Worm (Caenorhabditis elegans) whole organism, young adult: ENCODE results near the gene C17F4.3.
A peak's percentile ranks its signal among the peaks of the same experiment; 100 is the strongest.

Experiments used
- B0019.2 ChIP-seq: fragments of 200-800 bp; sonication (Bioruptor generic); conservative IDR thresholded peaks from 2 replicates; pipeline ENCODE4 v1.3.6; 2022; ENCODE audit warnings: missing genetic modification reagents, missing genetic modification characterization, missing compliant biosample characterization
- B0261.1 ChIP-seq: sonication (generic microtip); optimal IDR thresholded peaks from 2 replicates; lab custom pipeline; 2016; ENCODE audit warnings: mild to moderate bottlenecking, missing genetic modification characterization, moderate library complexity, missing compliant biosample characterization
- B0336.3 ChIP-seq: fragments of 200-800 bp; sonication (Bioruptor generic); IDR thresholded peaks from 2 replicates; pipeline ENCODE4 v1.3.6; 2022; ENCODE audit warnings: missing genetic modification characterization, missing compliant biosample characterization
- C17E4.6 ChIP-seq: fragments of 200-800 bp; sonication (Bioruptor generic); IDR thresholded peaks from 2 replicates; pipeline ENCODE4 v1.3.6; 2022; ENCODE audit warnings: missing genetic modification reagents, missing genetic modification characterization, missing compliant biosample characterization
- F22D6.2 ChIP-seq: sonication (generic microtip); optimal IDR thresholded peaks from 2 replicates; lab custom pipeline; 2016; ENCODE audit warnings: mild to moderate bottlenecking, missing genetic modification characterization, missing compliant biosample characterization
- F33H1.4 ChIP-seq: fragments of 200-800 bp; sonication (Bioruptor generic); IDR thresholded peaks from 2 replicates; pipeline ENCODE4 v1.3.6; 2022; ENCODE audit warnings: missing genetic modification reagents, missing genetic modification characterization, missing compliant biosample characterization
- F37B4.10 ChIP-seq: fragments of 200-800 bp; sonication (Bioruptor generic); IDR thresholded peaks from 2 replicates; pipeline ENCODE4 v1.3.6; 2022; ENCODE audit warnings: missing genetic modification characterization, missing compliant biosample characterization
- F39B2.1 ChIP-seq: fragments of 200-800 bp; sonication (Bioruptor generic); IDR thresholded peaks from 2 replicates; pipeline ENCODE4 v1.3.6; 2022; ENCODE audit warnings: missing genetic modification reagents, missing genetic modification characterization, missing compliant biosample characterization
- F55B11.4 ChIP-seq: sonication (generic microtip); optimal IDR thresholded peaks from 2 replicates; lab custom pipeline; 2016; ENCODE audit warnings: missing compliant biosample characterization, missing genetic modification characterization, borderline replicate concordance; ENCODE audit not compliant: insufficient read depth
- F57A8.1 ChIP-seq: fragments of 200-800 bp; sonication (Bioruptor generic); optimal IDR thresholded peaks from 2 replicates; lab custom pipeline; 2018; ENCODE audit warnings: mild to moderate bottlenecking, missing genetic modification characterization, moderate library complexity, missing compliant biosample characterization
- T26A5.8 ChIP-seq: sonication (generic microtip); optimal IDR thresholded peaks from 2 replicates; lab custom pipeline; 2016; ENCODE audit warnings: missing genetic modification characterization, missing compliant biosample characterization
- Y53G8AR.9 ChIP-seq: fragments of 200-800 bp; sonication (Bioruptor generic); conservative IDR thresholded peaks from 2 replicates; pipeline ENCODE4 v1.3.6; 2022; ENCODE audit warnings: missing genetic modification reagents, missing genetic modification characterization, missing compliant biosample characterization
- ZK185.1 ChIP-seq: sonication (generic microtip); optimal IDR thresholded peaks from 2 replicates; lab custom pipeline; 2016; ENCODE audit warnings: mild to moderate bottlenecking, missing genetic modification characterization, missing compliant biosample characterization; ENCODE audit not compliant: poor library complexity, severe bottlenecking
- aptf-2 ChIP-seq: fragments of 200-800 bp; sonication (Bioruptor generic); conservative IDR thresholded peaks from 2 replicates; pipeline ENCODE4 v1.3.6; 2022; ENCODE audit warnings: missing genetic modification reagents, missing genetic modification characterization, missing compliant biosample characterization
- athp-1 ChIP-seq: sonication (generic microtip); optimal IDR thresholded peaks from 2 replicates; lab custom pipeline; 2017; ENCODE audit warnings: mild to moderate bottlenecking, missing genetic modification characterization, missing compliant biosample characterization
- attf-5 ChIP-seq: fragments of 200-800 bp; sonication (Bioruptor generic); optimal IDR thresholded peaks from 2 replicates; lab custom pipeline; 2018; ENCODE audit warnings: mild to moderate bottlenecking, missing genetic modification characterization, missing compliant biosample characterization
- bed-1 ChIP-seq: fragments of 200-800 bp; sonication (Bioruptor generic); IDR thresholded peaks from 2 replicates; pipeline ENCODE4 v1.3.6; 2022; ENCODE audit warnings: missing genetic modification reagents, missing genetic modification characterization, missing compliant biosample characterization
- cebp-1 ChIP-seq, 2 experiments: fragments of 200-800 bp in 1 of 2; sonication (Bioruptor generic) in 1 of 2; sonication (generic microtip) in 1 of 2; IDR thresholded peaks in 1 of 2; optimal IDR thresholded peaks in 1 of 2; 2 replicates each; pipeline versions ENCODE4 v1.3.6 to Lab custom; 2017 to 2022; ENCODE audit warnings: missing compliant biosample characterization in 2 of 2, missing genetic modification characterization in 2 of 2, mild to moderate bottlenecking in 1 of 2, missing genetic modification reagents in 1 of 2, moderate library complexity in 1 of 2
- cebp-2 ChIP-seq: fragments of 200-800 bp; sonication (Bioruptor generic); IDR thresholded peaks from 2 replicates; pipeline ENCODE4 v1.3.6; 2022; ENCODE audit warnings: missing genetic modification characterization, missing compliant biosample characterization
- ceh-100 ChIP-seq: fragments of 200-800 bp; sonication (Bioruptor generic); IDR thresholded peaks from 2 replicates; pipeline ENCODE4 v1.3.6; 2022; ENCODE audit warnings: missing genetic modification reagents, missing genetic modification characterization, missing compliant biosample characterization
- chd-7 ChIP-seq: sonication (generic microtip); optimal IDR thresholded peaks from 2 replicates; lab custom pipeline; 2016; ENCODE audit warnings: mild to moderate bottlenecking, missing genetic modification characterization, moderate library complexity, missing compliant biosample characterization
- dox-1 ChIP-seq: fragments of 200-800 bp; sonication (Bioruptor generic); IDR thresholded peaks from 2 replicates; pipeline ENCODE4 v1.3.6; 2022; ENCODE audit warnings: missing genetic modification reagents, missing genetic modification characterization, missing compliant biosample characterization
- dpff-1 ChIP-seq: sonication (generic microtip); optimal IDR thresholded peaks from 2 replicates; lab custom pipeline; 2017; ENCODE audit warnings: mild to moderate bottlenecking, missing genetic modification characterization, missing compliant biosample characterization
- dpl-1 ChIP-seq: fragments of 150-350 bp; optimal IDR thresholded peaks from 2 replicates; lab custom pipeline; 2014; ENCODE audit warnings: missing biosample characterization, missing genetic modification reagents, missing genetic modification characterization
- egrh-3 ChIP-seq: fragments of 200-800 bp; sonication (Bioruptor generic); IDR thresholded peaks from 2 replicates; pipeline ENCODE4 v1.3.6; 2022; ENCODE audit warnings: missing genetic modification reagents, missing genetic modification characterization, missing compliant biosample characterization
- ets-4 ChIP-seq: fragments of 200-800 bp; sonication (Bioruptor generic); optimal IDR thresholded peaks from 2 replicates; lab custom pipeline; 2018; ENCODE audit warnings: mild to moderate bottlenecking, missing genetic modification characterization, missing compliant biosample characterization
- him-1 ChIP-seq: sonication (generic microtip); optimal IDR thresholded peaks from 2 replicates; lab custom pipeline; 2016; ENCODE audit warnings: missing genotype, missing genetic modification reagents, missing genetic modification characterization, missing compliant biosample characterization
- hlh-12 ChIP-seq: sonication (generic microtip); optimal IDR thresholded peaks from 2 replicates; lab custom pipeline; 2016; ENCODE audit warnings: missing genetic modification characterization, missing compliant biosample characterization
- hlh-26 ChIP-seq: fragments of 200-800 bp; sonication (Bioruptor generic); conservative IDR thresholded peaks from 2 replicates; pipeline ENCODE4 v1.3.6; 2022; ENCODE audit warnings: missing genetic modification reagents, missing genetic modification characterization, missing compliant biosample characterization
- hrde-1 ChIP-seq: sonication (generic microtip); optimal IDR thresholded peaks from 2 replicates; lab custom pipeline; 2016; ENCODE audit warnings: missing genetic modification characterization, mild to moderate bottlenecking, missing compliant biosample characterization, moderate library complexity, missing genotype, missing genetic modification reagents, borderline replicate concordance
- let-526 ChIP-seq: fragments of 200-800 bp; sonication (Bioruptor generic); IDR thresholded peaks from 2 replicates; pipeline ENCODE4 v1.3.6; 2022; ENCODE audit warnings: missing genetic modification reagents, missing genetic modification characterization, missing compliant biosample characterization
- nhr-120 ChIP-seq: fragments of 200-800 bp; sonication (Bioruptor generic); IDR thresholded peaks from 2 replicates; pipeline ENCODE4 v1.3.6; 2022; ENCODE audit warnings: missing genetic modification characterization, missing compliant biosample characterization
- nhr-179 ChIP-seq: sonication (generic microtip); optimal IDR thresholded peaks from 2 replicates; lab custom pipeline; 2016; ENCODE audit warnings: mild to moderate bottlenecking, missing genetic modification characterization, missing compliant biosample characterization
- nhr-80 ChIP-seq: sonication (generic microtip); optimal IDR thresholded peaks from 2 replicates; lab custom pipeline; 2016; ENCODE audit warnings: missing genetic modification characterization, missing compliant biosample characterization
- pbrm-1 ChIP-seq: fragments of 200-800 bp; sonication (Bioruptor generic); IDR thresholded peaks from 2 replicates; pipeline ENCODE4 v1.3.6; 2022; ENCODE audit warnings: missing genetic modification reagents, missing genetic modification characterization, missing compliant biosample characterization
- snpc-1.1 ChIP-seq: sonication (generic microtip); optimal IDR thresholded peaks from 2 replicates; lab custom pipeline; 2017; ENCODE audit warnings: missing genetic modification characterization, mild to moderate bottlenecking, missing compliant biosample characterization, antibody characterized with exemption, moderate library complexity, missing genotype, missing genetic modification reagents; ENCODE audit not compliant: insufficient read depth
- zfh-2 ChIP-seq: fragments of 200-800 bp; sonication (Bioruptor generic); conservative IDR thresholded peaks from 2 replicates; pipeline ENCODE4 v1.3.6; 2022; ENCODE audit warnings: missing genetic modification reagents, missing genetic modification characterization, missing compliant biosample characterization
- zim-3 ChIP-seq: sonication (generic microtip); optimal IDR thresholded peaks from 2 replicates; lab custom pipeline; 2017; ENCODE audit warnings: mild to moderate bottlenecking, missing genetic modification characterization, moderate library complexity, missing compliant biosample characterization

C17F4.3 gene

ce11 chrII:3267815-3268214 is 27.5 kb downstream of the C17F4.3 start (continued):
- TF ChIP-seq dox-1 (GFP tag; lab: Robert Waterston, UW), result 0 out of 2 replicates have a peak, but pooled peaks have one; percentile 31
- TF ChIP-seq C17E4.6 (GFP tag; lab: Robert Waterston, UW), result no peak
- TF ChIP-seq him-1 (tag; lab: Kevin White, UChicago), result peak; percentile 63
- TF ChIP-seq F37B4.10 (GFP tag; lab: Robert Waterston, UW), result no peak
- no peak for TF ChIP-seq dpl-1 (GFP tag; lab: Kevin White, UChicago)
- TF ChIP-seq let-526 (GFP tag; lab: Robert Waterston, UW), result no peak
- peak; percentile 80 for TF ChIP-seq B0261.1 (tag; lab: Kevin White, UChicago)
- no peak for TF ChIP-seq snpc-1.1 (tag; lab: Kevin White, UChicago)
- no peak for TF ChIP-seq nhr-179
- peak; percentile 14 for TF ChIP-seq chd-7 (tag; lab: Kevin White, UChicago)
- TF ChIP-seq F55B11.4 (tag; lab: Kevin White, UChicago), result no peak
- TF ChIP-seq F22D6.2, result no peak
- TF ChIP-seq ets-4, result no peak
- TF ChIP-seq pbrm-1 (GFP tag; lab: Robert Waterston, UW), result no peak
- no peak for TF ChIP-seq F39B2.1 (GFP tag; lab: Robert Waterston, UW)
- TF ChIP-seq ZK185.1, result no peak
- no peak for TF ChIP-seq nhr-80
- peak; percentile 55; the same call in 1 of the 2 replicates for TF ChIP-seq Y53G8AR.9 (GFP tag; lab: Robert Waterston, UW)
- peak; percentile 32 for TF ChIP-seq attf-5
- TF ChIP-seq ceh-100 (GFP tag; lab: Robert Waterston, UW), result 0 out of 2 replicates have a peak, but pooled peaks have one; percentile 32

DNA sequence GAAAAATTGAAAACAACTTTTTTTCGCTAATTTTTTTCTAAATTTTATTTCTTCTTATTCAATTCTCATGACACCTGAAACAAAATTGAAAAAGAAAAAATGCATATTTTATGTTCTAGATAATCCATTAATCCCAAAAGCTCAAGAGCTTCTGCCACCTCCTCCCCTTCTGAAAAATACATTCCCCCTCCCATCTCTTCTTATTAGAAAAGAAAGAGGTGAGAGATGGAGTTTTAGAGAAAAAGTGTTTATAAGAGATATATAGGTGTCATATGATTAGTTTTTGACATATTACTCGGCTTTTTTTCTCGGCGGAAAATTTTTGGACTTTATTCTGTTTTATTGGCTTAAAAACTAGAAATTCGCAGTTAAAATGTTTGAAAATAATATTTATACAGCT is 30.3 kb downstream of the C17F4.3 start:
- TF ChIP-seq aptf-2 (GFP tag; lab: Robert Waterston, UW) (no peak), cebp-2 (GFP tag; lab: Robert Waterston, UW) (no peak), T26A5.8 (tag; lab: Kevin White, UChicago) (no peak), hlh-12 (tag; lab: Kevin White, UChicago) (no peak), cebp-1 (GFP tag; IDR thresholded peaks at IDR 0.05; lab: Robert Waterston, UW) (no peak), cebp-1 (tag; optimal IDR thresholded peaks at IDR 0.05; lab: Kevin White, UChicago) (no peak), F33H1.4 (GFP tag; lab: Robert Waterston, UW) (no peak)
- TF ChIP-seq, all 124 proteins: peak for 0

DNA sequence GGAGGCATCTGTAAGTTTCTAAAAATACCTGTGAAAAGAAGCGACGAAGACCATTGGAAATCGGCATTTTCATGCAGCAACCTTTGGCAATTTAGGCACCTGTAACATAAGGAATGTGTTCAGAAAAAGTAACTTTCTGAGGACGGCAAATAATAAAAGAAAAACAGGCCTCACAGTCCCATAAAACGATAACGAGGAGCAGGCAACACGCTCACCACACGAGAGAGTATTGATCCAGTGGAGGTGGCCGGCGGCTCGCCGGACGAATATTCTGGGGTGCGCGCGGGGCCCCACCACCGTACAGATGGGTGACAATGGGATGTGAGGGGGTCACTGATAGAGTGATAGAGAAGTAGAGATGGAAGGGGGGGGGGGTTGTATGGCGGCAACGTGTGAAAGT is 34.6 kb downstream of the C17F4.3 start, which contains the start of gene F02E11.3:
TSS of gene F02E11.3 (minus strand) at position 101 of the 400 bp plus-strand sequence.
- TF ChIP-seq zfh-2 (GFP tag; lab: Robert Waterston, UW) (0 out of 2 replicates have a peak, but pooled peaks have one; percentile 43), nhr-120 (no peak)

ce11 chrII:3277686-3278085 is 37.4 kb downstream of the C17F4.3 start, which contains the start of gene F02E11.4:
F02E11.4 (minus strand) TSS chrII:3277786.
- no peak for TF ChIP-seq dpff-1
- TF ChIP-seq egrh-3 (GFP tag; lab: Robert Waterston, UW), result no peak
- TF ChIP-seq F57A8.1 (GFP tag; lab: Kevin White, UChicago), result no peak
- no peak for TF ChIP-seq zim-3 (tag; lab: Kevin White, UChicago)
- no peak for TF ChIP-seq zfh-2 (GFP tag; lab: Robert Waterston, UW)
- TF ChIP-seq athp-1 (tag; lab: Kevin White, UChicago), result no peak
- TF ChIP-seq B0336.3 (GFP tag; lab: Robert Waterston, UW), result no peak
- TF ChIP-seq hlh-26 (GFP tag; lab: Robert Waterston, UW), result no peak
- TF ChIP-seq bed-1 (GFP tag; lab: Robert Waterston, UW), result no peak
- TF ChIP-seq hrde-1, result no peak
- TF ChIP-seq B0019.2 (GFP tag; lab: Robert Waterston, UW), result no peak
